Worm (Caenorhabditis elegans) whole organism, L4/young adult: ENCODE data around the gene Y53G8B.2.

Experiments
- dao-5 ChIP-seq: sonication (generic microtip); optimal IDR thresholded peaks from 2 replicates; lab custom pipeline; 2016; ENCODE audit warnings: missing genotype, missing genetic modification characterization, moderate library complexity, missing compliant biosample characterization
- him-1 ChIP-seq: sonication (generic microtip); optimal IDR thresholded peaks from 2 replicates; lab custom pipeline; 2016; ENCODE audit warnings: missing genotype, missing genetic modification reagents, missing genetic modification characterization, missing compliant biosample characterization

DNA sequence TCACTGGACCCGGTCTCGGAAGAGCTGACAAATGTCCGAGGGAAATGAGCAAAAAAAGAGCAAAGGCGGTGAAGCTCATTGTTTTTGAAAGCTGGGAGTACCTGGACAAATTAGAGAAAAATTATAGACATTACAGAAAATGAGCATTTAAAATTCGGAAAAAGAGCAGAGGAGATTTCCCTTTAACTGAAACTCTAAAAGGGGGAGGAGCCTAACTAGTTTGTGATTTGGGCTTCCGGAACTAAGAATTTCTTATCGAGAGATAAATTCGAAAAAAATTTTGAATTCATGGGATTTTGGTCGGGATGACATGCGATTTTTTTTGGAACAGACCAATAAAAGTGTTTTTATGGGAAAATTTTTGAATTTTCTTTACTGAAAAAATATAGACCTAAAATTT is 39.9 kb upstream of the Y53G8B.2 start, which contains the start of gene C44B11.4:
- TF ChIP-seq him-1 (tag; lab: Kevin White, UChicago) (no peak), dao-5 (tag; lab: Kevin White, UChicago) (no peak)
